Worm (Caenorhabditis elegans): ENCODE results near the gene F41E7.2.

ce11 chrX:10240939-10241338 lies 32.6 kb upstream of the F41E7.2 start, which contains the start of gene str-74:
- TF ChIP-seq egl-27 (tag; optimal IDR thresholded peaks at IDR 0.05) (no peak), unc-62 (GFP tag; optimal IDR thresholded peaks at IDR 0.05) (no peak), zag-1 (tag; optimal IDR thresholded peaks at IDR 0.05) (no peak)

All from whole organism, L2 larva.